Worm (Caenorhabditis elegans) whole organism, L2 larva: Measurements from ENCODE around the gene tag-123.

Source experiments
- ceh-82 ChIP-seq: fragments of 150-350 bp; optimal IDR thresholded peaks from 2 replicates; lab custom pipeline; 2014; ENCODE audit warnings: missing biosample characterization, missing genetic modification characterization
- egl-27 ChIP-seq: sonication (generic microtip); optimal IDR thresholded peaks from 3 replicates; lab custom pipeline; 2017; ENCODE audit warnings: missing biosample characterization, missing genetic modification reagents, missing genetic modification characterization
- lin-11 ChIP-seq: fragments of 150-350 bp; sonication (generic microtip); optimal IDR thresholded peaks from 2 replicates; lab custom pipeline; 2014; ENCODE audit warnings: missing biosample characterization, missing genetic modification characterization, inconsistent platforms, mixed read lengths
- lin-13 ChIP-seq: fragments of 150-350 bp; optimal IDR thresholded peaks from 2 replicates; lab custom pipeline; 2014; ENCODE audit warnings: missing biosample characterization, missing genetic modification reagents, missing genetic modification characterization
- lsy-2 ChIP-seq, 2 experiments: fragments of 150-350 bp in 1 of 2; sonication (generic microtip) in 1 of 2; optimal IDR thresholded peaks; 2 replicates each; lab custom pipeline; 2014 to 2017; ENCODE audit warnings: missing biosample characterization in 2 of 2, missing genetic modification characterization in 2 of 2
- nhr-10 ChIP-seq: sonication (generic microtip); optimal IDR thresholded peaks from 2 replicates; lab custom pipeline; 2017; ENCODE audit warnings: missing biosample characterization, missing genetic modification characterization
- nhr-12 ChIP-seq: fragments of 150-350 bp; optimal IDR thresholded peaks from 2 replicates; lab custom pipeline; 2014; ENCODE audit warnings: missing biosample characterization, missing genetic modification characterization

ce11 chrX:8438756-8439155 is 16.9 kb upstream of the tag-123 start:
- no peak for TF ChIP-seq nhr-12 (tag; lab: Kevin White, UChicago)
- TF ChIP-seq lsy-2 (tag; optimal IDR thresholded peaks at IDR 0.05; lab: Kevin White, UChicago) = no peak
- TF ChIP-seq nhr-10 (tag; lab: Kevin White, UChicago) = no peak
- no peak for TF ChIP-seq lin-13
- TF ChIP-seq lin-11 = no peak
- TF ChIP-seq egl-27 (tag; lab: Kevin White, UChicago) = no peak
- no peak for TF ChIP-seq ceh-82 (tag; lab: Kevin White, UChicago)
